Fruit fly (Drosophila melanogaster) S2 (cell line): ENCODE measurements around the gene CG43694.

Experiments
- CG8478 ChIP-seq: fragments of >200 bp; optimal IDR thresholded peaks from 2 replicates; lab custom pipeline; 2018
- CTCF ChIP-seq, 2 experiments: fragments of >200 bp; optimal IDR thresholded peaks; 2 replicates each; lab custom pipeline; 2018

Gene CG43694

dm6 chr3R:23425929-23426328 lies at the start of gene CG43694:
Gene CG43694, minus strand, starts transcription at chr3R:23426029.
- no peak for TF ChIP-seq CTCF (optimal IDR thresholded peaks at IDR 0.05; lab: Kevin White, UChicago)
- no peak for TF ChIP-seq CG8478 (lab: Kevin White, UChicago)

dm6 chr3R:23472011-23472958 lies 46.5 kb upstream of the CG43694 start, which contains the start of gene CG4374:
Gene CG4374, minus strand, starts transcription at chr3R:23472278.
- TF ChIP-seq CG8478 (lab: Kevin White, UChicago), result no peak
- no peak for TF ChIP-seq CTCF (optimal IDR thresholded peaks at IDR 0.05; lab: Kevin White, UChicago)

- TF ChIP-seq CTCF (optimal IDR thresholded peaks at IDR 0.05; lab: Kevin White, UChicago), result no peak
- TF ChIP-seq CG8478 (lab: Kevin White, UChicago), result no peak
These were observed 34.8 kb upstream of the CG43694 start for dm6 chr3R:23460667-23461066.

dm6 chr3R:23455866-23456265 lies 30.0 kb upstream of the CG43694 start:
- TF ChIP-seq CG8478 (lab: Kevin White, UChicago) (no peak), CTCF (optimal IDR thresholded peaks at IDR 0.05; lab: Kevin White, UChicago) (no peak)

- TF ChIP-seq CTCF (optimal IDR thresholded peaks at IDR 0.05; lab: Kevin White, UChicago) (no peak), CG8478 (lab: Kevin White, UChicago) (no peak)
These were observed 19.6 kb upstream of the CG43694 start for dm6 chr3R:23445249-23445916.

dm6 chr3R:23438184-23438787 lies 12.5 kb upstream of the CG43694 start:
- TF ChIP-seq CTCF (optimal IDR thresholded peaks at IDR 0.05; lab: Kevin White, UChicago), result no peak
- TF ChIP-seq CG8478 (lab: Kevin White, UChicago), result no peak

- TF ChIP-seq CTCF (optimal IDR thresholded peaks at IDR 0.05; lab: Kevin White, UChicago) (no peak), CG8478 (lab: Kevin White, UChicago) (no peak)
These were observed 5.5 kb upstream of the CG43694 start for dm6 chr3R:23431355-23431754.

dm6 chr3R:23425107-23425506 lies 722 bp downstream of the CG43694 start:
- TF ChIP-seq CTCF (optimal IDR thresholded peaks at IDR 0.05; lab: Kevin White, UChicago), result no peak
- TF ChIP-seq CG8478 (lab: Kevin White, UChicago), result no peak

dm6 chr3R:23421925-23422324 lies 3.9 kb downstream of the CG43694 start:
- no peak for TF ChIP-seq CTCF (optimal IDR thresholded peaks at IDR 0.05; lab: Kevin White, UChicago)
- no peak for TF ChIP-seq CG8478 (lab: Kevin White, UChicago)

dm6 chr3R:23417650-23418049 lies 8.2 kb downstream of the CG43694 start:
- TF ChIP-seq CG8478 (lab: Kevin White, UChicago), result no peak
- TF ChIP-seq CTCF (optimal IDR thresholded peaks at IDR 0.05; lab: Kevin White, UChicago), result no peak

dm6 chr3R:23416579-23416978 lies 9.2 kb downstream of the CG43694 start:
- TF ChIP-seq CG8478 (lab: Kevin White, UChicago) (no peak), CTCF (optimal IDR thresholded peaks at IDR 0.05; lab: Kevin White, UChicago) (no peak)

- no peak for TF ChIP-seq CG8478 (lab: Kevin White, UChicago)
- no peak for TF ChIP-seq CTCF (optimal IDR thresholded peaks at IDR 0.05; lab: Kevin White, UChicago)
These were observed 17.9 kb downstream of the CG43694 start for dm6 chr3R:23407880-23408279.

dm6 chr3R:23405209-23405608 lies 20.6 kb downstream of the CG43694 start, which contains the start of gene Ir94e:
Gene Ir94e, plus strand, starts transcription at chr3R:23405509.
- TF ChIP-seq CTCF (optimal IDR thresholded peaks at IDR 0.05; lab: Kevin White, UChicago) (no peak), CG8478 (lab: Kevin White, UChicago) (no peak)

dm6 chr3R:23403628-23404027 lies 22.2 kb downstream of the CG43694 start, which contains the start of gene CG17380:
Gene CG17380, minus strand, starts transcription at chr3R:23403728.
- TF ChIP-seq CTCF (optimal IDR thresholded peaks at IDR 0.05; lab: Kevin White, UChicago) (no peak), CG8478 (lab: Kevin White, UChicago) (no peak)
